Worm (Caenorhabditis elegans) whole organism, mixed stage, embryonic: ENCODE measurements around the gene egl-13.

Experiments
- blmp-1 ChIP-seq: fragments of 150-350 bp; optimal IDR thresholded peaks from 2 replicates; lab custom pipeline; 2014; ENCODE audit warnings: missing biosample characterization, missing genetic modification characterization
- elt-1 ChIP-seq: sonication (generic microtip); optimal IDR thresholded peaks from 2 replicates; lab custom pipeline; 2017; ENCODE audit warnings: missing genetic modification characterization, mild to moderate bottlenecking, missing compliant biosample characterization, antibody characterized with exemption, moderate library complexity, borderline replicate concordance; ENCODE audit not compliant: insufficient read depth
- ham-2 ChIP-seq: fragments of 200-800 bp; sonication (Bioruptor generic); optimal IDR thresholded peaks from 2 replicates; lab custom pipeline; 2018; ENCODE audit warnings: mild to moderate bottlenecking, missing genetic modification characterization, missing compliant biosample characterization
- lin-13 ChIP-seq: fragments of 150-350 bp; optimal IDR thresholded peaks from 2 replicates; lab custom pipeline; 2014; ENCODE audit warnings: missing biosample characterization, missing genetic modification characterization
- lsy-2 ChIP-seq: fragments of 150-350 bp; optimal IDR thresholded peaks from 2 replicates; lab custom pipeline; 2014; ENCODE audit warnings: missing biosample characterization, missing genetic modification characterization
- nhr-12 ChIP-seq: fragments of 150-350 bp; optimal IDR thresholded peaks from 2 replicates; lab custom pipeline; 2014; ENCODE audit warnings: missing biosample characterization, missing genetic modification characterization
- nhr-237 ChIP-seq: fragments of 150-350 bp; optimal IDR thresholded peaks from 2 replicates; lab custom pipeline; 2014; ENCODE audit warnings: missing biosample characterization, missing genetic modification characterization
- nhr-28 ChIP-seq: fragments of 150-350 bp; optimal IDR thresholded peaks from 2 replicates; lab custom pipeline; 2014; ENCODE audit warnings: missing biosample characterization, missing genetic modification characterization
- nhr-76 ChIP-seq: sonication (generic microtip); optimal IDR thresholded peaks from 2 replicates; lab custom pipeline; 2017; ENCODE audit warnings: missing biosample characterization, missing genetic modification characterization
- pha-4 ChIP-seq: fragments of 150-350 bp; optimal IDR thresholded peaks from 2 replicates; lab custom pipeline; 2018; ENCODE audit warnings: missing biosample characterization, missing genetic modification reagents, missing genetic modification characterization
- snpc-4 ChIP-seq: fragments of 150-350 bp; optimal IDR thresholded peaks from 2 replicates; lab custom pipeline; 2014; ENCODE audit warnings: missing biosample characterization, missing genetic modification characterization
- unc-39 ChIP-seq: fragments of 150-350 bp; optimal IDR thresholded peaks from 2 replicates; lab custom pipeline; 2014; ENCODE audit warnings: missing biosample characterization, missing genetic modification characterization
- unc-62 ChIP-seq: fragments of 150-350 bp; optimal IDR thresholded peaks from 2 replicates; lab custom pipeline; 2014; ENCODE audit warnings: missing biosample characterization, missing genetic modification reagents, missing genetic modification characterization

- TF ChIP-seq nhr-76 (tag; lab: Kevin White, UChicago): no peak
- no peak for TF ChIP-seq unc-62 (GFP tag; lab: Kevin White, UChicago)
- no peak for TF ChIP-seq nhr-12 (tag; lab: Kevin White, UChicago)
- no peak for TF ChIP-seq blmp-1 (tag; lab: Kevin White, UChicago)
- TF ChIP-seq nhr-237: no peak
- TF ChIP-seq snpc-4 (tag; lab: Kevin White, UChicago): no peak
- no peak for TF ChIP-seq lin-13 (tag; lab: Kevin White, UChicago)
- TF ChIP-seq elt-1: no peak
- TF ChIP-seq unc-39 (tag; lab: Kevin White, UChicago): no peak
- TF ChIP-seq ham-2 (GFP tag; lab: Kevin White, UChicago): no peak
- TF ChIP-seq lsy-2 (tag; lab: Kevin White, UChicago): no peak
- TF ChIP-seq pha-4 (tag; lab: Kevin White, UChicago): no peak
- no peak for TF ChIP-seq nhr-28 (tag; lab: Kevin White, UChicago)
Measured at ce11 chrX:5616000-5616399, 47.6 kb upstream of the egl-13 start.
